Fruit fly (Drosophila melanogaster): ENCODE data around the gene TfIIEalpha.

The TfIIEalpha gene

DNA sequence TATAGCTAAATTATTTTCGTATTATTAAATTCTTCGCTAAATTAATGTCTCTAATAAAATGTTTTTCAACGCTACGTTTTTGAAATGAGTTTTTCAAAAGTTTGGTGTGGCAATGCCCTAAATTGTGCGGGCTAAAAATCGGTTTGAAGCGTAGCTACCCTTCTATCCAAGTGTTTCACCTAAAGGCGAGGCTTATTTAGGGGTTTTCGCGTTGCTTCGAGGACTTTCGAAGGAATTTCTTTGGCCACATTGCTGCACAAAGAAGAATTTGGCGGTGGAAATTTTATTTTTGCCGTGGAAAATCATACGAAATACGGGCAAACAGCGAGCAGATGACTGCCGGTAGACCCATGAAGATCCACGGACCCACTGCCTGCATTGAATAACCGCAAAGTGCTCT lies at the start of gene TfIIEalpha (continued):
- no peak for TF ChIP-seq Stat92E (GFP tag; optimal IDR thresholded peaks at IDR 0.05)
- no peak for TF ChIP-seq Dad (GFP tag; optimal IDR thresholded peaks at IDR 0.05)
- TF ChIP-seq CG3281 (GFP tag; optimal IDR thresholded peaks at IDR 0.05): no peak
- peak; percentile 76 for TF ChIP-seq HmgZ (tag; optimal IDR thresholded peaks at IDR 0.05)
- no peak for TF ChIP-seq CG2129 (GFP tag; IDR thresholded peaks at IDR 0.05; ENCODE audit: partially characterized antibody)
- TF ChIP-seq CG9215 (GFP tag; IDR thresholded peaks at IDR 0.05): peak; percentile 100
- peak; percentile 2 for TF ChIP-seq CG10147 (GFP tag; optimal IDR thresholded peaks at IDR 0.05)
- no peak for TF ChIP-seq D19A (tag; optimal IDR thresholded peaks at IDR 0.05)
- no peak for TF ChIP-seq Asciz (GFP tag; optimal IDR thresholded peaks at IDR 0.05)
- peak; percentile 62 for TF ChIP-seq Hmr (GFP tag; optimal IDR thresholded peaks at IDR 0.05)
- no peak for TF ChIP-seq CG12219 (GFP tag; optimal IDR thresholded peaks at IDR 0.05)
- TF ChIP-seq Abd-B (GFP tag; optimal IDR thresholded peaks at IDR 0.05): no peak
- no peak for TF ChIP-seq CG8388 (GFP tag; optimal IDR thresholded peaks at IDR 0.05)
- TF ChIP-seq cas (GFP tag; IDR thresholded peaks at IDR 0.05): no peak
- TF ChIP-seq seq (GFP tag; IDR thresholded peaks at IDR 0.05): no peak
- TF ChIP-seq CG6791 (GFP tag; IDR thresholded peaks at IDR 0.05; ENCODE audit: partially characterized antibody): peak; percentile 56
- no peak for TF ChIP-seq Nf-YA (GFP tag; IDR thresholded peaks at IDR 0.05)
- TF ChIP-seq knrl (GFP tag; IDR thresholded peaks at IDR 0.05; ENCODE audit: partially characterized antibody): peak; percentile 34; the same call in 1 of the 3 replicates
- no peak for TF ChIP-seq CG18476 (GFP tag; optimal IDR thresholded peaks at IDR 0.05)
- TF ChIP-seq Doc3 (GFP tag; IDR thresholded peaks at IDR 0.05; ENCODE audit: partially characterized antibody): no peak
- no peak for TF ChIP-seq CG11456 (GFP tag; IDR thresholded peaks at IDR 0.05)
- TF ChIP-seq CG11695 (GFP tag; IDR thresholded peaks at IDR 0.05): no peak
- no peak for TF ChIP-seq lmd (GFP tag; IDR thresholded peaks at IDR 0.05)
- TF ChIP-seq Jarid2 (GFP tag; optimal IDR thresholded peaks at IDR 0.05): no peak
- TF ChIP-seq Kr (GFP tag; optimal IDR thresholded peaks at IDR 0.05): no peak
- TF ChIP-seq Hsf (GFP tag; optimal IDR thresholded peaks at IDR 0.05): peak; percentile 11
- TF ChIP-seq CG43689 (GFP tag; IDR thresholded peaks at IDR 0.05): no peak

DNA sequence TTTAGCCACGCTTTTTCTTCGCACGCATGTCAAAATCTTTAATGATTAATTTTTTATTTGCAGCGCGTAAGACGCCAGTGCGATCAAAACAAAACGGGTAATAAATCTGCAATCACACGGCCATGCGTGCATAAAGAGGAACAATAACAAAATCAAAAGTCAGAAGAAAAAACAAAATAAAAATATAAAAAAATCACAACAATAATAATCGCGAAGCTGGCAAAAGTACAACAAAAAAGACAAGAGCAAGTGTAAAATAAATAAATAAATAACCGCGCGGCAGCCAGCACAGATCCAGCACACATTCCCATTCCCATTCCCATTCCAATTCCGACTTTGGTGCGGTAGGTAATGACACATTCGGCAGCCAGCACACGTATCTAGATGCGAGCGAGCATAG lies 47.3 kb upstream of the TfIIEalpha start:
- TF ChIP-seq CG16813 (GFP tag; IDR thresholded peaks at IDR 0.05; ENCODE audit: partially characterized antibody): no peak
- peak in 1 of 2 experiments; percentile 83 for TF ChIP-seq bsh (GFP tag; optimal IDR thresholded peaks at IDR 0.05)
- TF ChIP-seq ATbp (GFP tag; optimal IDR thresholded peaks at IDR 0.05): no peak
- TF ChIP-seq Drgx (GFP tag; IDR thresholded peaks at IDR 0.05): peak; percentile 64
- TF ChIP-seq CG11093 (GFP tag; IDR thresholded peaks at IDR 0.05): no peak
- TF ChIP-seq nom (GFP tag; optimal IDR thresholded peaks at IDR 0.05): peak; percentile 81

DNA sequence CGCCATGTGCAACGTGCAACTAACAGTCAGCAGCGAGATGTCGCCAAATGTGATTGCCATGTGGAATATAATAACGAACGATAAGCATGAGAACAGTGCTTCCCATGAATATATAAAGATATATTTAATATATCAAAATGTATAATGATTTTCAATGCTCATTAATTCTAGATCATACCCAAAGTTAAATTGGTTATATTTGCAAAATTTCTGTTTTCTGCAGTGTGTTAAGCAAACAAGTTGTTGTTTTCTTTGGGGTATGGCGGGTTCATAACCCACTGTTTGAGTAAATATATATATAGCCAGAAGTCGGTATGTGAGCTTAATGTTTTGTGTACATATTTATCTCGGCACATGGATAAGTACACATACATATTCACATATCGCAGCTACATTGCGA lies 45.0 kb upstream of the TfIIEalpha start:
- TF ChIP-seq CG16863 (GFP tag; optimal IDR thresholded peaks at IDR 0.05) (no peak), CG13123 (GFP tag; optimal IDR thresholded peaks at IDR 0.05) (no peak), Ravus (GFP tag; IDR thresholded peaks at IDR 0.05) (no peak), CG15011 (GFP tag; optimal IDR thresholded peaks at IDR 0.05) (no peak), psq (GFP tag; optimal IDR thresholded peaks at IDR 0.05) (no peak), hkb (optimal IDR thresholded peaks at IDR 0.05) (no peak), hkb (GFP tag; IDR thresholded peaks at IDR 0.05) (peak; percentile 52), CG31441 (GFP tag; IDR thresholded peaks at IDR 0.05) (no peak), inv (GFP tag; IDR thresholded peaks at IDR 0.05; ENCODE audit: partially characterized antibody) (no peak), Atf3 (GFP tag; optimal IDR thresholded peaks at IDR 0.05) (no peak), CG10462 (GFP tag; optimal IDR thresholded peaks at IDR 0.05) (no peak), Tbp (GFP tag; optimal IDR thresholded peaks at IDR 0.05) (no peak), CG11247 (GFP tag; IDR thresholded peaks at IDR 0.05) (no peak), ATbp (GFP tag; optimal IDR thresholded peaks at IDR 0.05) (peak; percentile 30), CG6654 (GFP tag; optimal IDR thresholded peaks at IDR 0.05) (no peak), CG43689 (GFP tag; IDR thresholded peaks at IDR 0.05) (no peak), CG10959 (GFP tag; IDR thresholded peaks at IDR 0.05) (no peak), tap (tag; optimal IDR thresholded peaks at IDR 0.05) (peak; percentile 38), ab (GFP tag; optimal IDR thresholded peaks at IDR 0.05) (no peak), ssp (GFP tag; IDR thresholded peaks at IDR 0.05) (no peak)

All from whole organism, embryonic.